Fruit fly (Drosophila melanogaster): ENCODE measurements around the gene Cf2.

The Cf2 gene

dm6 chr2L:4891914-4892469 is 9.1 kb upstream of the Cf2 start, which contains the start of gene CG3036 (continued):
- TF ChIP-seq CG15011 (GFP tag; optimal IDR thresholded peaks at IDR 0.05) (no peak), lov (optimal IDR thresholded peaks at IDR 0.05) (no peak), lov (GFP tag; IDR thresholded peaks at IDR 0.05) (peak; percentile 51; the same call in 1 of the 3 replicates), CG31224 (GFP tag; IDR thresholded peaks at IDR 0.05) (no peak), insv (GFP tag; optimal IDR thresholded peaks at IDR 0.05) (no peak), CG6654 (GFP tag; optimal IDR thresholded peaks at IDR 0.05) (no peak), pzg (GFP tag; optimal IDR thresholded peaks at IDR 0.05) (no peak), lmd (GFP tag; IDR thresholded peaks at IDR 0.05) (no peak), kni (GFP tag; optimal IDR thresholded peaks at IDR 0.05) (peak; percentile 42), CG12071 (GFP tag; optimal IDR thresholded peaks at IDR 0.05) (peak; percentile 3), CG13424 (tag; optimal IDR thresholded peaks at IDR 0.05) (no peak), Nf-YA (GFP tag; IDR thresholded peaks at IDR 0.05) (0 out of 2 replicates have a peak, but pooled peaks have one; percentile 23), CG43689 (GFP tag; IDR thresholded peaks at IDR 0.05) (no peak), CG15269 (tag; optimal IDR thresholded peaks at IDR 0.05) (peak; percentile 13), CG17328 (GFP tag; IDR thresholded peaks at IDR 0.05) (peak; percentile 63), al (GFP tag; IDR thresholded peaks at IDR 0.05) (no peak), ash1 (GFP tag; optimal IDR thresholded peaks at IDR 0.05) (no peak), Nf-YC (tag; optimal IDR thresholded peaks at IDR 0.05) (peak; percentile 28), CG2199 (GFP tag; IDR thresholded peaks at IDR 0.05) (peak; percentile 92), sim (GFP tag; IDR thresholded peaks at IDR 0.05) (peak; percentile 49), CG17568 (GFP tag; optimal IDR thresholded peaks at IDR 0.05) (peak; percentile 38), twi (tag; optimal IDR thresholded peaks at IDR 0.05) (peak; percentile 43), CG10462 (GFP tag; optimal IDR thresholded peaks at IDR 0.05) (no peak), CG13287 (GFP tag; IDR thresholded peaks at IDR 0.05; ENCODE audit: partially characterized antibody) (peak; percentile 66; the same call in 1 of the 2 replicates), B-H2 (GFP tag; optimal IDR thresholded peaks at IDR 0.05) (peak; percentile 25), CG18011 (GFP tag; optimal IDR thresholded peaks at IDR 0.05) (no peak), amos (GFP tag; IDR thresholded peaks at IDR 0.05; ENCODE audit: partially characterized antibody) (peak; percentile 56; the same call in 1 of the 2 replicates), HmgD (GFP tag; optimal IDR thresholded peaks at IDR 0.05) (peak; percentile 48), Hey (tag; optimal IDR thresholded peaks at IDR 0.05) (no peak), bowl (GFP tag; IDR thresholded peaks at IDR 0.05) (peak; percentile 57; the same call in 1 of the 2 replicates), sug (tag; optimal IDR thresholded peaks at IDR 0.05) (peak; percentile 32), jigr1 (GFP tag; IDR thresholded peaks at IDR 0.05) (no peak), Hmr (GFP tag; optimal IDR thresholded peaks at IDR 0.05) (peak; percentile 35), CG34376 (GFP tag; optimal IDR thresholded peaks at IDR 0.05) (peak; percentile 30), CG10543 (GFP tag; optimal IDR thresholded peaks at IDR 0.05) (peak; percentile 70), CG9437 (GFP tag; optimal IDR thresholded peaks at IDR 0.05) (no peak), btn (GFP tag; optimal IDR thresholded peaks at IDR 0.05) (no peak), gcm (GFP tag; optimal IDR thresholded peaks at IDR 0.05) (peak; percentile 38), HLH3B (GFP tag; IDR thresholded peaks at IDR 0.05) (peak; percentile 32; the same call in 1 of the 2 replicates), CG18262 (tag; optimal IDR thresholded peaks at IDR 0.05) (peak; percentile 4), Dek (tag; optimal IDR thresholded peaks at IDR 0.05) (no peak), CG17829 (tag; optimal IDR thresholded peaks at IDR 0.05) (peak; percentile 68), CG8765 (GFP tag; IDR thresholded peaks at IDR 0.05) (peak; percentile 49; the same call in 1 of the 2 replicates), CG5180 (GFP tag; optimal IDR thresholded peaks at IDR 0.05) (peak; percentile 90), CG8281 (tag; optimal IDR thresholded peaks at IDR 0.05) (peak; percentile 100), salm (tag; optimal IDR thresholded peaks at IDR 0.05) (peak; percentile 46), bbx (GFP tag; IDR thresholded peaks at IDR 0.05; ENCODE audit: partially characterized antibody) (peak; percentile 69), CG2129 (GFP tag; IDR thresholded peaks at IDR 0.05; ENCODE audit: partially characterized antibody) (no peak), CG42726 (GFP tag; IDR thresholded peaks at IDR 0.05; ENCODE audit: partially characterized antibody) (peak; percentile 72)
